Fruit fly (Drosophila melanogaster): ENCODE data around the gene Hrb87F.

Hrb87F gene

DNA sequence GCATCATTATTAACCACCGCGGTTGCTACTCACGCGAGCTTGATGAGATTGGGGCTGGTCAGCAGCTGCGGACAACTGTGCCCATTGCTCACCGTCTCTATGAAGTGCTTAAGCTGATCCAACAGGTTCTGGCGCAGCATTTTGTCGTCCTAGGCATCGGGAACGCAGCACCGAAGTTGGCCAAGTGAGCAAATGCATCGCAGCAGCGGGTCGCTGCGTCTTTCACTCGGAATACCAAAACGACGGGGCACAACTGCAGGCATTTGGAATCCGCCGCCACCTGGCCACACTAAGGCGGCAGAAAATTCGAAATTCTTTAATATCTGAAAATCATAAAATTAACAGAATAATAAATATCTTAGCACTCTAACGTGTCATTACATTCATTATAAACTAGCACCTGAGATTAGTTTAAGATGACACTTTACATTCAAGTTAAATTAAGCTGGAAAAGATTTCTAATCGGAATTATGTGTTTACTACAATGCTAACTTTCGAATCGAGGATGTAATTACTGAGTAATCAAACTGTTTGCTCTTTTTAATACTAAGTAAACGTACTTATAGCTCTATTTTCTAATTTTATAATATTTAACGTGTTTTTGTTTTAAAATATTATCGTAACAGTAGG lies 22.8 kb upstream of the Hrb87F start:
- TF ChIP-seq CTCF (optimal IDR thresholded peaks at IDR 0.05) (no peak), CG8478 (optimal IDR thresholded peaks at IDR 0.05) (no peak)

DNA sequence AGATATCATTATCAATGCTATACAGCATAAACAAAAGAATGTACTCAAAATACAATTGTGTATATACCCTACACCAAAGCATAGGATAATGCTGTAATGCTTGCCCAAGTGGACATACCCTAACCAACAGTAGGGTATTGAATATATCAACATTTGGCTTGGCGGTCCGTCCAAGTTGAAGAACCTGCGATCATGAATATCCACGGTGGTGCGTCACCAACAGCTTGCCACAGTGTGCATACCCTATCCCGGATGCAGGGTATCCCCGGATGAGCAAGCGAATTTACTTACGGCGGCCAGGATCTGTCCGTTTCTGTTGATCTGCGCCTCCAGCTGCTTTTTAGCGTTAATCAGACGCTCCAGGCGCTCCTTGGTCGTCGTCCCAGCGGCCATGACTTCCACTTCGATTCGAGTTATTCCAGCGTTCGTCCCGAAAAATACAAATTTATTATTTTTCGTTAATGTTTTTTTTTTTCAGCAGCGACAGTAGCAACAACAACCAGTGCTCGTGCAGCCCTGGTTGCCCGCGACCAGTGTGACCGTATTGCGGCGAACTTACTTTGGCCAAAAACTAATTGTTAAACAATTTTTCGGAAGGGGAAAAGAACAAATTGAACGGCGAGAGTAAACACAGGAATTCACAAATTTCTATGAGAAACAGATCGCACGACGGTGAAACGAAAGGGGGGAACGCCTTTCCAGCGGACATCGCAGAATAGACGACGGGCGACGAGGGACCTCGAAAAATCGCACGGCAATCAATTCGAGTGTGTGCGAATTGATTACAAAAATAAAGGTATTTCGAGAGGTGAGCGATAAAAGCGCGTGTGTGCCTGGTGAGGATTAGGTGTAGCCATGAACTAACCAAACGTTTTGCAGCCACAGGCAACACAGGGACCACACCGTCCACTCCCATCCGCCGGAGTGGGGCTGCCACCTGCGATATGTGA lies 16.1 kb upstream of the Hrb87F start, which contains the start of the genes Lkb1 and CG9588:
Gene Lkb1, plus strand, starts transcription at position 413 of the 950 bp plus-strand sequence.
Gene CG9588, minus strand, starts transcription at position 545 of the 950 bp plus-strand sequence.
- TF ChIP-seq CTCF (optimal IDR thresholded peaks at IDR 0.05) (peak; percentile 17 to 31), CG8478 (optimal IDR thresholded peaks at IDR 0.05) (no peak)

DNA sequence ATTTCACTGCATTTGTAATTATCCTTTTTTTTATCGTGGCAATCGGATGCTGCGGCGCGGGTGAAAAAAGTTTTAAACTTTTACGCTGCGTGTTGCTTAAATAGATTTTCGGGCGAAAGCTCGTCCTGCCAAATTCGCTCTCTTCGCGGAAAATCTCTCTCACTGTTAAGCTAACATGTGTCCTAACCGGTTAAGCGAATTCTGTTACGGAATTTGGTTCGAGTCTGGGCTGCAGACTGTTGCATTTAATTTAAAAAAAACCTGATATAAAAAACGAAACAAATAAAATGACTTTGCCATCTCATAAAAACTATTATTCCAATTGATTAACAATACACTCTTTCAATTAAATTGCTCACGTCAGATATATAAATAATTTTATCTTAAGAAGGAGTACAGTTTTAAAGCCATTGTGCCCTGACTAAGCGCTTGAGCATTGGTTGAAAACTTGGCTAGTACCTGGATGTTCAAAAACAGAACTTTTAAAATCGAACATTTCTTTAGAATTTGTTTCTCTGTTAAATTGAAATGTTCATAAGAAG lies 14.2 kb upstream of the Hrb87F start, which contains the start of gene Task6:
Gene Task6, minus strand, starts transcription at position 51 of the 542 bp plus-strand sequence.
- TF ChIP-seq CG8478 (optimal IDR thresholded peaks at IDR 0.05) (no peak), CTCF (optimal IDR thresholded peaks at IDR 0.05) (peak in 1 of 2 experiments; percentile 42)

DNA sequence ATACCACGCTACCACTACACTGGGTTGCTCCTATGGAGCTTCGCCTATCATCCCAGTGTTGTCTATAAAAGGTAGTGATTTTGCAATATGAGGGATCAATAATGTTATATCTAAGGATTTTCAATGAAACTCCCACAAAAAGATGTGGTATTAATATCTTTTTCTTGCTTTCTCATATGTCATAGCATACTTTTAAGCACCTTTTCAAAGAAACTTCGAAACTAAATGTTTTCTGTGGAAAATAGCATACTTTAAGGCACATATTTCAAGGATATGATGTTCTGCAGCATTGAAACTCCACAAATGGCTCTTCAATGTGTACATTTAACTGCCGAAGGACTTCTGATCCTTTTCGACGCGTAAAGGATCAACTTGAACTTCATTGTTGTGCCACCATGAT lies 12.6 kb upstream of the Hrb87F start:
- TF ChIP-seq CG8478 (optimal IDR thresholded peaks at IDR 0.05): no peak
- TF ChIP-seq CTCF (optimal IDR thresholded peaks at IDR 0.05): no peak

dm6 chr3R:13665992-13666391 lies 5.7 kb upstream of the Hrb87F start:
- TF ChIP-seq CTCF (optimal IDR thresholded peaks at IDR 0.05) (no peak), CG8478 (optimal IDR thresholded peaks at IDR 0.05) (no peak)

dm6 chr3R:13662149-13662548 lies 1.8 kb upstream of the Hrb87F start:
- no peak for TF ChIP-seq CG8478 (optimal IDR thresholded peaks at IDR 0.05)
- TF ChIP-seq CTCF (optimal IDR thresholded peaks at IDR 0.05): no peak

DNA sequence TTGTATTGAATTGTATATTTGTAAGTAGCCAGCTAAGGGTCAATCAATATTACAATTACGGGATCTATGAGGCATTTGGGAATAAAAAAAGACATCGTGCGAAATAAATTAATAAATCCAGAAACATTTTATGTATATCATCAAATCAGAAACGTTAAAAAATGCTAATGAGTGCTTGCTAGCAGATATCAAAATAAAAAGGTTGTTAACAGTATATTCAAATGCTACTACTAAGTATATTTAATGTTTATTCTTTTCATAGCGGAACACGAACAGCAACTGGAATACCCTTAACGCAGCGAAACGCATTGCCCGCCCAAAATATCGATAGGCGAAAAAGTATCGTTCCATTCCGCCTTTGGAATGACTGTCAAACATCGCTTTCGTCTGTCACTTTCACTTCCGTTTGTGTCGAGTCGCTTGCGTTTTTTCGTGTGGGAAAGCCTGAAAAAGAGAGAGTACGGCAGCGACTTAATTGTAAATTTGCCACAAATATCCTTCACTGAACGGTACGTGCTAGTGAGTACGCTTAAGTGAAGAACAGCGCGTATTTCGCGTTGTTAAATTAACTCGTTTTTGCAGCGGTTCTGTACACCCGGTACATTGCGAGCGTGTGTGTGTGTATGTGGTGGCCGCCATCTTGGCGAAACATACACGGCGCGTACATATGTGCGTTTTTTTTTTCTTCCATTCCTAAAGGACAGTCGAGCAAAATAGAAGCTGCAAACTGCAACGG lies 761 bp upstream of the Hrb87F start, which contains the start of gene B52:
Gene B52, plus strand, starts transcription at position 388 of the 736 bp plus-strand sequence.
- peak in 1 of 2 experiments; percentile 11 for TF ChIP-seq CTCF (optimal IDR thresholded peaks at IDR 0.05)
- TF ChIP-seq CG8478 (optimal IDR thresholded peaks at IDR 0.05): no peak

DNA sequence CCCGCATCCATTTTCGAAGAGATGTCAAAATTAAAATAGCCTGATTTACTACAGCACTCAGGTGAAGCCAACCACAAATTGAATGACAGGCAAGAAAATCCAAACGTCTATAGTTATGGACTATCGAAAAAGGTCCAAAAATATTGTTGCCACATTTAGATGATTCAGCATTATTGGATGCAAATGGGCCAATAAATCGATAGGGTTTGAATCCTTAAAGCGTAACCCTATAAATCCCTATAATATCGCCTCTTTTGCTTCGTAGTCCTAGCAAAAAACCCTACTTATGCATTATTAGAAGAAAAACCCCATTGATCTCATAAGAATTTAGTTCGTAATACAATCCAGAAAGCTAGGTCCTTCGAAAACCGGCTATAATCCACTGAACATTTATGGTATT lies 4.0 kb downstream of the Hrb87F start, which contains the start of gene Rbp4:
Gene Rbp4, minus strand, starts transcription at position 101 of the 400 bp plus-strand sequence.
- TF ChIP-seq CG8478 (optimal IDR thresholded peaks at IDR 0.05): no peak
- TF ChIP-seq CTCF (optimal IDR thresholded peaks at IDR 0.05): no peak

dm6 chr3R:13647734-13648541 lies 12.4 kb downstream of the Hrb87F start:
- no peak for TF ChIP-seq CG8478 (optimal IDR thresholded peaks at IDR 0.05)
- no peak for TF ChIP-seq CTCF (optimal IDR thresholded peaks at IDR 0.05)

dm6 chr3R:13646729-13647633 lies 13.3 kb downstream of the Hrb87F start, which contains the start of gene rin:
Gene rin, plus strand, starts transcription at chr3R:13647004.
- TF ChIP-seq CG8478 (optimal IDR thresholded peaks at IDR 0.05): no peak
- TF ChIP-seq CTCF (optimal IDR thresholded peaks at IDR 0.05): no peak

- no peak for TF ChIP-seq CG8478 (optimal IDR thresholded peaks at IDR 0.05)
- TF ChIP-seq CTCF (optimal IDR thresholded peaks at IDR 0.05): no peak
These were observed 14.4 kb downstream of the Hrb87F start, which contains the start of gene sqd for dm6 chr3R:13645874-13646370. Gene sqd, minus strand, starts transcription at chr3R:13646304.
